Worm (Caenorhabditis elegans): ENCODE data around the gene Y57G7A.3.

DNA sequence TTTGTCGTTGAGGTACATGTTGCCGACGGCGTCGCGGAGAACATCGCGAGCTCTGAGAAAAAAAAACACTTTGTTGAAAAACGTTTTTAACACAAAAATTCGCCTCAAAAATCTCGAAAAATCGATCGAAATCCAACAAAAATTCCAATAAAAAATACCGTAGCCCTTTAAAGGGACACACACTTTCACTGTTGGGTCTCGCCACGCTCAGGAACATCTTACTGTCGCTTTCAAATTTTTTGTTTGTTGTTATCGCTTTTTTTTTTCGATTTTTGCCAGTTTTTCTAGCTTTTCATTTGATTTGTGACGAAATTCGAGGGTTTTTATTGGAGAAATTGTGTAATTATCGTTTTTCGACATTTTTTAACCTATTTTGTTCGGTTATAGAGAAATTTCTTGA lies 21.0 kb downstream of the Y57G7A.3 start:
- no peak for TF ChIP-seq F22D6.2 (tag; optimal IDR thresholded peaks at IDR 0.05)
- TF ChIP-seq rpc-1 (optimal IDR thresholded peaks at IDR 0.05): no peak
- TF ChIP-seq rpc-1 (tag; optimal IDR thresholded peaks at IDR 0.05): no peak
- no peak for TF ChIP-seq pbrm-1 (GFP tag; IDR thresholded peaks at IDR 0.05)
- TF ChIP-seq pha-4 (tag; optimal IDR thresholded peaks at IDR 0.05): no peak
- TF ChIP-seq chd-7 (tag; optimal IDR thresholded peaks at IDR 0.05): no peak
- TF ChIP-seq mxl-1 (tag; optimal IDR thresholded peaks at IDR 0.05): no peak
- TF ChIP-seq lin-35 (GFP tag; optimal IDR thresholded peaks at IDR 0.05): no peak
- no peak for TF ChIP-seq unc-62 (GFP tag; optimal IDR thresholded peaks at IDR 0.05)
- TF ChIP-seq sea-2 (GFP tag; IDR thresholded peaks at IDR 0.05): no peak
- no peak for TF ChIP-seq athp-1 (tag; optimal IDR thresholded peaks at IDR 0.05)
- TF ChIP-seq snpc-3.4 (tag; optimal IDR thresholded peaks at IDR 0.05): peak; percentile 61
- no peak for TF ChIP-seq gei-17 (GFP tag; optimal IDR thresholded peaks at IDR 0.05)
